Worm (Caenorhabditis elegans) whole organism, L3 larva: ENCODE data around the gene F09E10.5.

Experiments used
- R02D3.7 ChIP-seq: fragments of 150-350 bp; optimal IDR thresholded peaks from 2 replicates; lab custom pipeline; 2014; ENCODE audit warnings: missing biosample characterization, missing genetic modification characterization
- ZK546.5 ChIP-seq: sonication (generic microtip); optimal IDR thresholded peaks from 2 replicates; lab custom pipeline; 2017; ENCODE audit warnings: missing biosample characterization, missing genetic modification characterization
- ama-1 ChIP-seq: fragments of 150-350 bp; optimal IDR thresholded peaks from 2 replicates; lab custom pipeline; 2018
- ceh-16 ChIP-seq: sonication (generic microtip); optimal IDR thresholded peaks from 2 replicates; lab custom pipeline; 2017; ENCODE audit warnings: missing biosample characterization, missing genetic modification characterization
- ceh-28 ChIP-seq: fragments of 150-350 bp; optimal IDR thresholded peaks from 2 replicates; lab custom pipeline; 2014; ENCODE audit warnings: missing biosample characterization, missing genetic modification reagents, missing genetic modification characterization
- ceh-82 ChIP-seq: fragments of 150-350 bp; optimal IDR thresholded peaks from 2 replicates; lab custom pipeline; 2014; ENCODE audit warnings: missing biosample characterization, missing genetic modification characterization
- daf-12 ChIP-seq: fragments of 150-350 bp; optimal IDR thresholded peaks from 2 replicates; lab custom pipeline; 2014; ENCODE audit warnings: missing biosample characterization, missing genetic modification reagents, missing genetic modification characterization
- egl-27 ChIP-seq: sonication (generic microtip); optimal IDR thresholded peaks from 4 replicates; lab custom pipeline; 2017; ENCODE audit warnings: missing biosample characterization, missing genetic modification reagents, missing genetic modification characterization
- egl-5 ChIP-seq: fragments of 150-350 bp; optimal IDR thresholded peaks from 2 replicates; lab custom pipeline; 2017; ENCODE audit warnings: missing biosample characterization, missing genetic modification reagents, missing genetic modification characterization, inconsistent platforms
- elt-1 ChIP-seq: fragments of 150-350 bp; optimal IDR thresholded peaks from 2 replicates; lab custom pipeline; 2014; ENCODE audit warnings: missing biosample characterization, missing genetic modification characterization
- eor-1 ChIP-seq, 2 experiments: fragments of 150-350 bp; optimal IDR thresholded peaks; 2 replicates each; lab custom pipeline; 2014 to 2018; ENCODE audit warnings: missing biosample characterization in 2 of 2, missing genetic modification characterization in 2 of 2
- fos-1 ChIP-seq: fragments of 150-350 bp; optimal IDR thresholded peaks from 2 replicates; lab custom pipeline; 2014; ENCODE audit warnings: missing biosample characterization, missing genetic modification characterization
- hmg-11 ChIP-seq: sonication (generic microtip); optimal IDR thresholded peaks from 2 replicates; lab custom pipeline; 2016; ENCODE audit warnings: missing genetic modification characterization, missing compliant biosample characterization
- jun-1 ChIP-seq: fragments of 150-350 bp; optimal IDR thresholded peaks from 2 replicates; lab custom pipeline; 2014; ENCODE audit warnings: missing biosample characterization, missing genetic modification reagents, missing genetic modification characterization
- lin-15B ChIP-seq: fragments of 150-350 bp; optimal IDR thresholded peaks from 2 replicates; lab custom pipeline; 2014; ENCODE audit warnings: missing biosample characterization, missing genetic modification characterization
- lin-39 ChIP-seq: fragments of 150-350 bp; optimal IDR thresholded peaks from 2 replicates; lab custom pipeline; 2018; ENCODE audit warnings: missing biosample characterization, missing genetic modification reagents, missing genetic modification characterization
- lsy-12 ChIP-seq: sonication (generic microtip); optimal IDR thresholded peaks from 2 replicates; lab custom pipeline; 2016; ENCODE audit warnings: mild to moderate bottlenecking, missing genetic modification characterization, missing compliant biosample characterization
- mdl-1 ChIP-seq: fragments of 150-350 bp; optimal IDR thresholded peaks from 2 replicates; lab custom pipeline; 2014; ENCODE audit warnings: missing biosample characterization, missing genetic modification characterization
- nfya-1 ChIP-seq: sonication (generic microtip); optimal IDR thresholded peaks from 2 replicates; lab custom pipeline; 2017; ENCODE audit warnings: missing genetic modification characterization, mild to moderate bottlenecking, missing compliant biosample characterization, antibody characterized with exemption, moderate library complexity; ENCODE audit not compliant: insufficient read depth
- nhr-11 ChIP-seq: fragments of 150-350 bp; optimal IDR thresholded peaks from 2 replicates; lab custom pipeline; 2014; ENCODE audit warnings: missing biosample characterization, missing genetic modification characterization
- nhr-12 ChIP-seq: fragments of 150-350 bp; optimal IDR thresholded peaks from 2 replicates; lab custom pipeline; 2014; ENCODE audit warnings: missing biosample characterization, missing genetic modification characterization
- nhr-23 ChIP-seq: fragments of 150-350 bp; optimal IDR thresholded peaks from 2 replicates; lab custom pipeline; 2014; ENCODE audit warnings: missing biosample characterization, missing genetic modification reagents, missing genetic modification characterization
- nhr-25 ChIP-seq: sonication (generic microtip); optimal IDR thresholded peaks from 2 replicates; lab custom pipeline; 2017; ENCODE audit warnings: missing biosample characterization, missing genetic modification characterization
- nhr-28 ChIP-seq: fragments of 150-350 bp; optimal IDR thresholded peaks from 2 replicates; lab custom pipeline; 2014; ENCODE audit warnings: missing biosample characterization, missing genetic modification characterization
- nhr-43 ChIP-seq: sonication (generic microtip); optimal IDR thresholded peaks from 2 replicates; lab custom pipeline; 2016; ENCODE audit warnings: mild to moderate bottlenecking, missing genetic modification characterization, missing compliant biosample characterization; ENCODE audit not compliant: poor library complexity, severe bottlenecking
- nhr-76 ChIP-seq: fragments of 150-350 bp; sonication (generic microtip); optimal IDR thresholded peaks from 5 replicates; lab custom pipeline; 2014; ENCODE audit warnings: missing biosample characterization, missing genetic modification characterization
- pha-4 ChIP-seq: fragments of 150-350 bp; optimal IDR thresholded peaks from 2 replicates; lab custom pipeline; 2014; ENCODE audit warnings: missing biosample characterization, missing genetic modification reagents, missing genetic modification characterization
- sea-2 ChIP-seq: fragments of 150-350 bp; sonication (generic microtip); optimal IDR thresholded peaks from 4 replicates; lab custom pipeline; 2014; ENCODE audit warnings: missing biosample characterization, missing genetic modification reagents, missing genetic modification characterization
- skn-1 ChIP-seq: fragments of 150-350 bp; optimal IDR thresholded peaks from 2 replicates; lab custom pipeline; 2014; ENCODE audit warnings: missing biosample characterization, missing genetic modification characterization
- snpc-4 ChIP-seq: fragments of 150-350 bp; optimal IDR thresholded peaks from 2 replicates; lab custom pipeline; 2014; ENCODE audit warnings: missing biosample characterization, missing genetic modification characterization
- tbx-2 ChIP-seq: sonication (generic microtip); optimal IDR thresholded peaks from 2 replicates; lab custom pipeline; 2016; ENCODE audit warnings: mild to moderate bottlenecking, missing genetic modification characterization, missing compliant biosample characterization
- zag-1 ChIP-seq: fragments of 150-350 bp; optimal IDR thresholded peaks from 2 replicates; lab custom pipeline; 2014; ENCODE audit warnings: missing biosample characterization, missing genetic modification characterization
- ztf-11 ChIP-seq: fragments of 150-350 bp; optimal IDR thresholded peaks from 2 replicates; lab custom pipeline; 2014; ENCODE audit warnings: missing biosample characterization, missing genetic modification characterization

The F09E10.5 gene

DNA sequence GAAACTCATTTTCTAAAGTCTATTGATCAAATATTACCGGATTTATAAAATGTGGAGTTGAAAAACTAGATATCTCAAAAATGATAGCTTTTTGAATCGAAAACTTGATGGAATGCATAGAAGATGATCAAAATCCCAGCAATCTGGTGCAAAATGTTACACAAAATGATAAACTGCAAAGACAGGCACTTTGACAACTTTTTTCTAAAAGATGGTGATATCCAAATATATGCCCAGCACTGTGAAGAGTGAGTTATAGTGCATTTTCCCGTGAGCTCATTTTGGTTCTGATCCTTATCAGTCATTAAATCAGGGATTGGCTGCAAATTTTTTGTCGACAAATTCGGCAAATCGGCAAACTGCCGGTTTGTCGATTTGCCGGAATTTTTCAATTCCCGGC lies 41.1 kb upstream of the F09E10.5 start, which contains the start of gene K06A9.3:
Gene K06A9.3, minus strand, starts transcription at position 101 of the 400 bp plus-strand sequence.
- TF ChIP-seq nhr-76 (no peak), fos-1 (tag; lab: Kevin White, UChicago) (no peak), mdl-1 (tag; lab: Kevin White, UChicago) (no peak), nhr-23 (no peak), jun-1 (no peak), ztf-11 (no peak), ceh-16 (no peak), skn-1 (tag; lab: Kevin White, UChicago) (no peak), snpc-4 (tag; lab: Kevin White, UChicago) (no peak), nhr-12 (tag; lab: Kevin White, UChicago) (no peak), hmg-11 (tag; lab: Kevin White, UChicago) (no peak), nhr-25 (tag; lab: Kevin White, UChicago) (no peak), lin-15B (tag; lab: Kevin White, UChicago) (no peak), nhr-11 (tag; lab: Kevin White, UChicago) (no peak), nhr-43 (tag; lab: Kevin White, UChicago) (no peak), zag-1 (tag; lab: Kevin White, UChicago) (no peak)

DNA sequence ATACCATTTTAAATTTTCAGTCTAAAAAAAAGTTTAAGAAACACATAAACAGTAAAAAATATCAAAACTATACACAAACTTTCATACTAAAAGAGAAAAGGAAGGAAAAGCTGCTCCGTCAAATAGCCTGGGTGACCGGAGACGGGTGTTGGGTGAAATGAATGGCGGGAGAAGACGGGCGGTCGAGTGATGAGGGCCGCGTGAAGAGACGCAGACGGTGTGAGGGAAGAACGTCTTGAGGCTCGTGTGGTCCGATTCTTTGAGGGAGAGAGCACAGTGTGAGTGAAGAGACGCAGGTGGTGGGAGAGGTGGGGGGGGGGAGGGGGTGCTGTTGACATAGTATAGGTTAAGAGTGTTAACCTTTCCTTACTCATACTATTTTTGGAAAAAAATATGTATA lies 34.9 kb upstream of the F09E10.5 start:
- no peak for TF ChIP-seq ama-1 (lab: Kevin White, UChicago)
- TF ChIP-seq pha-4 (tag; lab: Kevin White, UChicago): peak; percentile 27
- no peak for TF ChIP-seq tbx-2
- TF ChIP-seq nfya-1: peak; percentile 55
- TF ChIP-seq lin-39 (tag; lab: Kevin White, UChicago): peak; percentile 24
- peak; percentile 53 for TF ChIP-seq hmg-11 (tag; lab: Kevin White, UChicago)
- no peak for TF ChIP-seq sea-2 (GFP tag; lab: Kevin White, UChicago)

DNA sequence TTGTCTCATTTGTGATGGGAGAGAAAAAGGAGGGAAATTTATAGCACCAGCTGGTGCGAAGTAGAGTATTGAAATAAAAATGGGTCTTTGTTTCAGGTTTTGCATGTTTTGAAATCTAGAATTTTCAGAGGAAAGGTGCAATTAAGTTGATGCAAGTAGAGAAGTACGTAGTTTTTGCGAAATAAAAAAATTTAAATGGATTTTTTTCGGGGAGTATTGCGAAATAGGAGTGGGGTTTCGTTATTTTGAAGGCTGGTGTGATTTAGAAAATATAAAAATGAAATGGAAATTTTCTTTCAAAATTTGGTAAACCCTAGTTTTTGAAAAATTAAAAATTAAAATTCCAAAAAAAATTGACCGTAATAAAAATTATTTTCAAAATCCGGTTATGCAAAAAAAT lies 34.0 kb upstream of the F09E10.5 start:
- TF ChIP-seq hmg-11 (tag; lab: Kevin White, UChicago) (no peak), lsy-12 (tag; lab: Kevin White, UChicago) (no peak), nhr-11 (tag; lab: Kevin White, UChicago) (no peak), daf-12 (tag; lab: Kevin White, UChicago) (no peak), nfya-1 (no peak), ceh-82 (tag; lab: Kevin White, UChicago) (no peak), ceh-16 (no peak), ZK546.5 (no peak), ceh-28 (no peak), nhr-28 (tag; lab: Kevin White, UChicago) (no peak), R02D3.7 (tag; lab: Kevin White, UChicago) (no peak), egl-27 (tag; lab: Kevin White, UChicago) (no peak), egl-5 (tag; lab: Kevin White, UChicago) (no peak), fos-1 (tag; lab: Kevin White, UChicago) (no peak), nhr-43 (tag; lab: Kevin White, UChicago) (no peak), eor-1 (tag; optimal IDR thresholded peaks at IDR 0.05; lab: Kevin White, UChicago) (no peak)

DNA sequence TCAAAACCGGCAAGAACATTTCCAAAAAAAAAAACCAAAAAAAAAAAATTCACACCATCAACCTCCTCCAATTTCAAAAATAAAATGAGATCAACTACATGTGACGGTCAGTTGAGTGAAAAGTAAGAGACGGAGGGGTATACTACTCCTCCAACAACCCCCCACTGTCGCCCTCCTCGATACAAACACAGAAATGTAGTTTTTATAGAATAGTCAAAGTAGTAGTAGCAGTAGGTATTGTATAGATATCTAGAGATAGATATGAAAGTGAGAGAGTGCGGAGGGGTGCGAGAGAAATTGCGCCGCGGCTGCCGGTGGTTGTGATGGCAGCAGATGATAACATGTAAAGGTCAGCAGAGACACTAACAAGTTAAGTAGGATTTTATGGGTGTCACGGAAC lies 33.2 kb upstream of the F09E10.5 start:
- TF ChIP-seq fos-1 (tag; lab: Kevin White, UChicago): no peak
- no peak for TF ChIP-seq lin-39 (tag; lab: Kevin White, UChicago)
- TF ChIP-seq elt-1 (tag; lab: Kevin White, UChicago): peak; percentile 64
- TF ChIP-seq ceh-16: no peak
- peak; percentile 14 for TF ChIP-seq hmg-11 (tag; lab: Kevin White, UChicago)
- peak; percentile 26 for TF ChIP-seq nhr-23
- no peak for TF ChIP-seq pha-4 (tag; lab: Kevin White, UChicago)
- peak; percentile 35 for TF ChIP-seq nhr-25 (tag; lab: Kevin White, UChicago)

DNA sequence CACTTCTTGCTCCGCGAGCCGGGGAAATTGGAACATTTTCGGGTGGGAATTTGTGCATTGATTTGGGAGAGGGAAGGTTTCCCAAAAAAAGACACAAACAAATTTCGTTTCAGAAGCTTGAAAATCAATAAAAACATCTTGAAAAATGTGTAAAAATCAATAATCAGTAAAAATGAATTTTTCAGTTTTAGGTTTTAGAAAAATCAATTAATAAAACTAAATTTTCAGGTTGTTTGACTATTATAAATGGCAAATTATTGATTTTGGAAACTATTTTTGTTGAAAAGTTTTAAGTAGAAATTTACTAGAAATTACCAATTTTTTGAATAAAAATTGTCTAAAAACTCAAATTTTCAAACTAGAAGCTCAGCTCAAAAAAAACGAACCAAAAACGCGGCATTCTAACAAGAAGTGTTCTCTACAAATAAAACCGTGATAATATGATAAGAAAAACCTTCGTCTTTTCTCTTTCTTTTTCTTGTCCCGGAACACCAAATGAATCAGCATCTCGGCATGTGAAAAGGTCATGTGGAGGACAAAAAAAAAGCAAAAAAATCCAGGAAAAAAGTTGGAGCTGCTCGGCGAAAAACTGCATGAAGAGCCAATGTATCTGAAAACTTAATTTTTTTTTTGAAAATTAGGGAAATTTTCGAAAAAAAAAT lies 31.5 kb upstream of the F09E10.5 start:
- TF ChIP-seq lsy-12 (tag; lab: Kevin White, UChicago): no peak
- peak; percentile 60 for TF ChIP-seq ceh-28
